2 fruit fly cellular contexts compared by ENCODE assay signal in the genomic region with DNA sequence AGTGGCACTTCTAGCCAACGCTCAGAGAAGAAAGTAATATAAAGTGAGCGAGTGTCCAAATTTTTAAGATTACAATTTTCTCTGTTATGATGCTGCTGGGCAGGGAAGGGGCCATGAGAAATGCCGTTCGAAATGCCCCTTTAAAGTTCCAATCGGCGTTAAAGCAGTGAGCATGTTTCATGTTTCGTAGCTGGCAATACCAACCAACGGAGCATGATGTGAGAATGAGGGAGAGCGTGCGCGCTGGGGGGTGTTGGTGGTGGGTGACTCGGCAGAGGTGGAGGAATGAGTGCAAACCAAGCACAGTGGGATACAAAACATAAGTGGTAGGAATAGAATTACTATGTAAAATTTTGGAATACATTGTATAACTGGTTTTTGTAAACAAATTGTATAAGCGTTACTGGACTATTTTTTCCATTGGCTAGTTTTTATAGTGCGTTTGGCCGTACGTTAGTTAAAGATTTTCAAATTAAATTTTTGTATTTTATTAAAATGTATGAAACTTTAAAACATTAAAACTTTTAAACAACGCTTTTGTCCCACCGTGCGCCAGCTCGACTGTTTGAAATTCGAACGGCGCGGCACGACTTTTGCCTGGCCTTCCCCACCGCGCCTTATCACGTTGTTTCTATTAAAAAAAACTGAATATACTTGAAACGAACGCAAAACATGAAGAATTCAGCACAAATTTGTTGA.
A peak's percentile ranks its signal among the peaks of the same experiment; 100 is the strongest.
TF ChIP-seq lines count a peak whose summit lies in the region.

No protein-coding gene starts in this region.

TF ChIP-seq in whole organism, embryonic, 481 proteins besides CTCF, POLR2A, EP300 and RAD21 (continued from another document and continues in another):
- TF ChIP-seq CG1529 (GFP tag; optimal IDR thresholded peaks at IDR 0.05; lab: Kevin White, UChicago) = peak; percentile 100
- TF ChIP-seq salm (tag; optimal IDR thresholded peaks at IDR 0.05; lab: Kevin White, UChicago) = peak; percentile 100
- TF ChIP-seq Hr51 (GFP tag; optimal IDR thresholded peaks at IDR 0.05; lab: Kevin White, UChicago) = peak; percentile 99 to 100
- peak; percentile 99 for TF ChIP-seq pros (GFP tag; optimal IDR thresholded peaks at IDR 0.05; lab: Kevin White, UChicago)
- peak; percentile 99 for TF ChIP-seq Gug (GFP tag; IDR thresholded peaks at IDR 0.05; lab: Robert Waterston, UW)
- peak; percentile 99 for TF ChIP-seq CG10431 (GFP tag; optimal IDR thresholded peaks at IDR 0.05; lab: Kevin White, UChicago)
- peak; percentile 93 for TF ChIP-seq Nf-YB (GFP tag; optimal IDR thresholded peaks at IDR 0.05; lab: Kevin White, UChicago)
- TF ChIP-seq CG12155 (GFP tag; optimal IDR thresholded peaks at IDR 0.05; lab: Kevin White, UChicago) = peak; percentile 99
- TF ChIP-seq CG2120 (GFP tag; optimal IDR thresholded peaks at IDR 0.05; lab: Kevin White, UChicago) = peak; percentile 100
- TF ChIP-seq Hr39 (optimal IDR thresholded peaks at IDR 0.05; lab: Kevin White, UChicago) = no peak
- peak; percentile 98 for TF ChIP-seq eyg (GFP tag; optimal IDR thresholded peaks at IDR 0.05; lab: Kevin White, UChicago)
- peak; percentile 100 for TF ChIP-seq CG17361 (GFP tag; IDR thresholded peaks at IDR 0.05; lab: Robert Waterston, UW)
- peak; percentile 99 for TF ChIP-seq CG7786 (GFP tag; optimal IDR thresholded peaks at IDR 0.05; lab: Kevin White, UChicago)
- TF ChIP-seq nerfin-2 (GFP tag; IDR thresholded peaks at IDR 0.05; lab: Robert Waterston, UW; ENCODE audit: partially characterized antibody) = peak; percentile 46; the same call in 1 of the 2 replicates
- TF ChIP-seq unc-4 (GFP tag; IDR thresholded peaks at IDR 0.05; lab: Robert Waterston, UW; ENCODE audit: partially characterized antibody) = no peak
- TF ChIP-seq CG10654 (GFP tag; optimal IDR thresholded peaks at IDR 0.05; lab: Kevin White, UChicago) = peak; percentile 99
- TF ChIP-seq Gsc (GFP tag; IDR thresholded peaks at IDR 0.05; lab: Robert Waterston, UW) = peak; percentile 98
- TF ChIP-seq CG7745 (tag; optimal IDR thresholded peaks at IDR 0.05; lab: Kevin White, UChicago) = peak; percentile 87
- peak; percentile 100 for TF ChIP-seq sqz (GFP tag; optimal IDR thresholded peaks at IDR 0.05; lab: Kevin White, UChicago)
- TF ChIP-seq Hr3 (GFP tag; optimal IDR thresholded peaks at IDR 0.05; lab: Kevin White, UChicago) = peak; percentile 100
- peak; percentile 99 for TF ChIP-seq gro (GFP tag; optimal IDR thresholded peaks at IDR 0.05; lab: Kevin White, UChicago)
- peak; percentile 99 for TF ChIP-seq CG32772 (GFP tag; IDR thresholded peaks at IDR 0.05; lab: Robert Waterston, UW)
- peak; percentile 99 for TF ChIP-seq ranshi (GFP tag; IDR thresholded peaks at IDR 0.05; lab: Robert Waterston, UW)
- peak; percentile 100 for TF ChIP-seq CG11695 (GFP tag; IDR thresholded peaks at IDR 0.05; lab: Robert Waterston, UW)
- peak; percentile 99 for TF ChIP-seq CG5245 (GFP tag; optimal IDR thresholded peaks at IDR 0.05; lab: Kevin White, UChicago)
- no peak for TF ChIP-seq hbn (GFP tag; IDR thresholded peaks at IDR 0.05; lab: Robert Waterston, UW; ENCODE audit: partially characterized antibody)
- peak; percentile 100 for TF ChIP-seq CG34376 (GFP tag; optimal IDR thresholded peaks at IDR 0.05; lab: Kevin White, UChicago)
- peak; percentile 77 for TF ChIP-seq Sry-β (GFP tag; optimal IDR thresholded peaks at IDR 0.05; lab: Kevin White, UChicago)
- peak; percentile 99 for TF ChIP-seq sens-2 (GFP tag; IDR thresholded peaks at IDR 0.05; lab: Robert Waterston, UW)
- peak; percentile 99 for TF ChIP-seq CG11093 (GFP tag; IDR thresholded peaks at IDR 0.05; lab: Robert Waterston, UW)
- peak; percentile 97 for TF ChIP-seq sima (GFP tag; optimal IDR thresholded peaks at IDR 0.05; lab: Kevin White, UChicago)
- TF ChIP-seq CG31388 (GFP tag; optimal IDR thresholded peaks at IDR 0.05; lab: Kevin White, UChicago) = peak; percentile 98
- TF ChIP-seq Tbp (GFP tag; optimal IDR thresholded peaks at IDR 0.05; lab: Kevin White, UChicago) = no peak
- TF ChIP-seq Max (GFP tag; optimal IDR thresholded peaks at IDR 0.05; lab: Kevin White, UChicago) = peak; percentile 100
- TF ChIP-seq fd96Cb (tag; optimal IDR thresholded peaks at IDR 0.05; lab: Kevin White, UChicago) = peak; percentile 100
- TF ChIP-seq CG6813 (GFP tag; optimal IDR thresholded peaks at IDR 0.05; lab: Kevin White, UChicago) = peak; percentile 100
- peak; percentile 99 for TF ChIP-seq shn (GFP tag; optimal IDR thresholded peaks at IDR 0.05; lab: Kevin White, UChicago)
- peak; percentile 98 for TF ChIP-seq Hmx (GFP tag; optimal IDR thresholded peaks at IDR 0.05; lab: Kevin White, UChicago)
- peak; percentile 100 for TF ChIP-seq CG7556 (GFP tag; optimal IDR thresholded peaks at IDR 0.05; lab: Kevin White, UChicago)
- TF ChIP-seq ci (GFP tag; IDR thresholded peaks at IDR 0.05; lab: Robert Waterston, UW) = peak; percentile 99
- peak; percentile 92 for TF ChIP-seq CG1024 (GFP tag; IDR thresholded peaks at IDR 0.05; lab: Robert Waterston, UW)
- peak; percentile 99 for TF ChIP-seq ac (GFP tag; optimal IDR thresholded peaks at IDR 0.05; lab: Kevin White, UChicago)
- TF ChIP-seq CG4730 (GFP tag; IDR thresholded peaks at IDR 0.05; lab: Robert Waterston, UW) = peak; percentile 99
- peak; percentile 99 for TF ChIP-seq CG34422 (GFP tag; IDR thresholded peaks at IDR 0.05; lab: Robert Waterston, UW)
- peak; percentile 100 for TF ChIP-seq sob (GFP tag; IDR thresholded peaks at IDR 0.05; lab: Robert Waterston, UW)
- TF ChIP-seq gsb-n (tag; optimal IDR thresholded peaks at IDR 0.05; lab: Kevin White, UChicago) = peak; percentile 100
- TF ChIP-seq ewg (GFP tag; optimal IDR thresholded peaks at IDR 0.05; lab: Kevin White, UChicago) = peak; percentile 99
- peak; percentile 44; the same call in 1 of the 2 replicates for TF ChIP-seq CG42726 (GFP tag; IDR thresholded peaks at IDR 0.05; lab: Robert Waterston, UW; ENCODE audit: partially characterized antibody)
- peak; percentile 100 for TF ChIP-seq slbo (GFP tag; IDR thresholded peaks at IDR 0.05; lab: Robert Waterston, UW)
- TF ChIP-seq dan (GFP tag; IDR thresholded peaks at IDR 0.05; lab: Robert Waterston, UW) = peak; percentile 96; the same call in 1 of the 2 replicates
- TF ChIP-seq CG13296 (GFP tag; optimal IDR thresholded peaks at IDR 0.05; lab: Kevin White, UChicago) = peak; percentile 100
- peak; percentile 100 for TF ChIP-seq CG13424 (tag; optimal IDR thresholded peaks at IDR 0.05; lab: Kevin White, UChicago)
- TF ChIP-seq ken (GFP tag; IDR thresholded peaks at IDR 0.05; lab: Robert Waterston, UW) = peak; percentile 99
- TF ChIP-seq CG9609 (GFP tag; optimal IDR thresholded peaks at IDR 0.05; lab: Kevin White, UChicago) = peak; percentile 99
- TF ChIP-seq CG8944 (GFP tag; optimal IDR thresholded peaks at IDR 0.05; lab: Kevin White, UChicago) = peak; percentile 98
- peak; percentile 100 for TF ChIP-seq CG18599 (GFP tag; optimal IDR thresholded peaks at IDR 0.05; lab: Kevin White, UChicago)
- TF ChIP-seq h (optimal IDR thresholded peaks at IDR 0.05; lab: Kevin White, UChicago) = no peak
- TF ChIP-seq run (tag; optimal IDR thresholded peaks at IDR 0.05; lab: Kevin White, UChicago) = peak; percentile 100
- TF ChIP-seq ap (GFP tag; IDR thresholded peaks at IDR 0.05; lab: Robert Waterston, UW) = peak; percentile 98
- TF ChIP-seq exex (tag; optimal IDR thresholded peaks at IDR 0.05; lab: Kevin White, UChicago) = peak; percentile 99

TF ChIP-seq in whole organism, prepupa, 60 proteins besides CTCF, POLR2A, EP300 and RAD21 (continued from another document):
- TF ChIP-seq salr (GFP tag; optimal IDR thresholded peaks at IDR 0.05; lab: Kevin White, UChicago) (peak; percentile 98 to 100), Hr4 (GFP tag; optimal IDR thresholded peaks at IDR 0.05; lab: Kevin White, UChicago) (peak; percentile 100), Eip78C (GFP tag; lab: Kevin White, UChicago) (peak; percentile 100), esn (GFP tag; optimal IDR thresholded peaks at IDR 0.05; lab: Kevin White, UChicago) (peak; percentile 100), CG6792 (GFP tag; optimal IDR thresholded peaks at IDR 0.05; lab: Kevin White, UChicago) (peak; percentile 99), CG11762 (GFP tag; optimal IDR thresholded peaks at IDR 0.05; lab: Kevin White, UChicago; ENCODE audit: insufficient read depth) (peak; percentile 100), CG31627 (GFP tag; optimal IDR thresholded peaks at IDR 0.05; lab: Kevin White, UChicago) (peak; percentile 99), pdm3 (GFP tag; optimal IDR thresholded peaks at IDR 0.05; lab: Kevin White, UChicago) (peak; percentile 100), fkh (GFP tag; optimal IDR thresholded peaks at IDR 0.05; lab: Kevin White, UChicago) (peak; percentile 99), Sox14 (GFP tag; optimal IDR thresholded peaks at IDR 0.05; lab: Kevin White, UChicago) (peak; percentile 100), vri (GFP tag; optimal IDR thresholded peaks at IDR 0.05; lab: Kevin White, UChicago) (peak; percentile 98), cyc (GFP tag; optimal IDR thresholded peaks at IDR 0.05; lab: Kevin White, UChicago) (peak; percentile 99), CG6163 (GFP tag; IDR thresholded peaks at IDR 0.05; lab: Robert Waterston, UW) (peak; percentile 99), CG8119 (GFP tag; IDR thresholded peaks at IDR 0.05; lab: Robert Waterston, UW) (peak; percentile 100)
